Worm (Caenorhabditis elegans) whole organism, L2 larva: ENCODE data around the gene sea-2.

Experiments used
- ama-1 ChIP-seq: fragments of 150-350 bp; optimal IDR thresholded peaks from 2 replicates; lab custom pipeline; 2018; ENCODE audit warnings: inconsistent platforms
- blmp-1 ChIP-seq: sonication (generic microtip); optimal IDR thresholded peaks from 2 replicates; lab custom pipeline; 2017; ENCODE audit warnings: missing genetic modification characterization, mild to moderate bottlenecking, missing compliant biosample characterization, antibody characterized with exemption, moderate library complexity; ENCODE audit not compliant: insufficient read depth
- ceh-16 ChIP-seq: fragments of 150-350 bp; optimal IDR thresholded peaks from 2 replicates; lab custom pipeline; 2014; ENCODE audit warnings: missing biosample characterization, missing genetic modification characterization
- ceh-82 ChIP-seq: fragments of 150-350 bp; optimal IDR thresholded peaks from 2 replicates; lab custom pipeline; 2014; ENCODE audit warnings: missing biosample characterization, missing genetic modification characterization
- elt-3 ChIP-seq: sonication (generic microtip); optimal IDR thresholded peaks from 2 replicates; lab custom pipeline; 2017; ENCODE audit warnings: missing biosample characterization, missing genetic modification characterization
- lin-39 ChIP-seq: fragments of 150-350 bp; optimal IDR thresholded peaks from 2 replicates; lab custom pipeline; 2014; ENCODE audit warnings: missing biosample characterization, missing genetic modification reagents, missing genetic modification characterization
- nhr-11 ChIP-seq: fragments of 150-350 bp; optimal IDR thresholded peaks from 2 replicates; lab custom pipeline; 2014; ENCODE audit warnings: missing biosample characterization, missing genetic modification characterization
- nhr-23 ChIP-seq: fragments of 150-350 bp; optimal IDR thresholded peaks from 2 replicates; lab custom pipeline; 2014; ENCODE audit warnings: missing biosample characterization, missing genetic modification reagents, missing genetic modification characterization
- nhr-237 ChIP-seq: fragments of 150-350 bp; optimal IDR thresholded peaks from 2 replicates; lab custom pipeline; 2014; ENCODE audit warnings: missing biosample characterization, missing genetic modification characterization
- nhr-77 ChIP-seq: fragments of 150-350 bp; optimal IDR thresholded peaks from 2 replicates; lab custom pipeline; 2014; ENCODE audit warnings: missing biosample characterization, missing genetic modification characterization
- skn-1 ChIP-seq: sonication (generic microtip); optimal IDR thresholded peaks from 2 replicates; lab custom pipeline; 2017; ENCODE audit warnings: missing biosample characterization, missing genetic modification characterization
- snpc-4 ChIP-seq: fragments of 150-350 bp; optimal IDR thresholded peaks from 2 replicates; lab custom pipeline; 2014; ENCODE audit warnings: missing biosample characterization, missing genetic modification characterization
- unc-62 ChIP-seq: fragments of 150-350 bp; optimal IDR thresholded peaks from 2 replicates; lab custom pipeline; 2014; ENCODE audit warnings: missing biosample characterization, missing genetic modification reagents, missing genetic modification characterization

DNA sequence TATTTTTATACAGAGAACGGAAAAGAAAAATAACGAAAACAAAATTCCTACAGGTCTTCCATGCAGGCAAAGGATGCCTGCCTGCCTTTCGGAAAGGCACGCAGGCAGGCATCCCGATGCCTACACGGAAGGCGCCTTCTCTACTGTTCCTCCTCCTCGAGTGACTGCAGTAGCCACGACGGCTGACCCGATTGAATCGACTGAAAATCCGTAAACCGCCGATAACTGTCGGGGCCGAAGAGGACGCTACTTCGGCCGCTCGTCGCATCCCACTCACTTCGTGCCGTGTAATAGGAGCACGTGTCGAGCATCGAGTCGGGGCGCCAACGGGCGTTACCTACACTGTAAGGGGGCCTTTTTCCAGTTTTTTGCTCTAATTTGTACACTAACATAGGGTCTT is 29.6 kb upstream of the sea-2 start:
- TF ChIP-seq elt-3 (no peak), nhr-23 (tag; lab: Kevin White, UChicago) (no peak), skn-1 (no peak), unc-62 (no peak), blmp-1 (tag; lab: Kevin White, UChicago) (no peak), nhr-237 (tag; lab: Kevin White, UChicago) (no peak), nhr-77 (tag; lab: Kevin White, UChicago) (no peak), ama-1 (no peak), nhr-11 (no peak), lin-39 (tag; lab: Kevin White, UChicago) (no peak), ceh-82 (tag; lab: Kevin White, UChicago) (no peak), ceh-16 (tag; lab: Kevin White, UChicago) (no peak), snpc-4 (tag; lab: Kevin White, UChicago) (no peak)
